Worm (Caenorhabditis elegans): ENCODE results near the gene F48B9.8.

DNA sequence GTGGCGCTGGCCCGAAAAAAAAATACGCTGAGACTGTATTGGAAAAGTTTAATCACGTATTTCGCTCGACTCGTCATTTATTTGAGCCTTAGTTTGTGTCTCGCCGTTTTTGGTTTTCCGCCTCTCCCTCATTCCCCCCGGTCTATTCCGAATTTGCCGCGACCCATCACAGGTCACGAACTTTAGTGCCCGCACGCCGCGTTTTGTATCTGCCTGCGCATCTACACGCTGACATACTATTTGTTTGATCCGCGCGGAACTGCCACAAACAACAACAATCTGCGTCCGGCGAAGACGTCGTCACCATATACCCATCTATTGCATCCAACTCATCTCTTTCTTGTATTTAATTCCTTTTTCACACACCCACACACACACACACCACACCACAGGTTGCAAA is 34.0 kb upstream of the F48B9.8 start:
- TF ChIP-seq ztf-29 (GFP tag; IDR thresholded peaks at IDR 0.05) (no peak), flt-1 (GFP tag; IDR thresholded peaks at IDR 0.05) (no peak), T22C8.4 (GFP tag; IDR thresholded peaks at IDR 0.05) (no peak)

All from whole organism, midembryonic.